Worm (Caenorhabditis elegans) whole organism, L4/young adult: ENCODE data around the gene T10C6.7.

Experiments
- W03F9.2 ChIP-seq: fragments of 150-350 bp; optimal IDR thresholded peaks from 2 replicates; lab custom pipeline; 2014; ENCODE audit warnings: missing biosample characterization, missing genetic modification characterization
- dao-5 ChIP-seq: sonication (generic microtip); optimal IDR thresholded peaks from 2 replicates; lab custom pipeline; 2016; ENCODE audit warnings: missing genotype, missing genetic modification characterization, moderate library complexity, missing compliant biosample characterization
- him-1 ChIP-seq: sonication (generic microtip); optimal IDR thresholded peaks from 2 replicates; lab custom pipeline; 2016; ENCODE audit warnings: missing genotype, missing genetic modification reagents, missing genetic modification characterization, missing compliant biosample characterization

T10C6.7 gene

ce11 chrV:16031571-16031970, at the start of gene T10C6.7:
Gene T10C6.7 (minus strand): TSS chrV:16031713.
- no peak for TF ChIP-seq him-1 (tag; lab: Kevin White, UChicago)
- no peak for TF ChIP-seq dao-5 (tag; lab: Kevin White, UChicago)
- TF ChIP-seq W03F9.2 (tag; lab: Kevin White, UChicago), result no peak

- no peak for TF ChIP-seq dao-5 (tag; lab: Kevin White, UChicago)
- TF ChIP-seq W03F9.2 (tag; lab: Kevin White, UChicago), result no peak
- no peak for TF ChIP-seq him-1 (tag; lab: Kevin White, UChicago)
These were observed 49.2 kb upstream of the T10C6.7 start for ce11 chrV:16080678-16081077.

ce11 chrV:16080039-16080438, 48.5 kb upstream of the T10C6.7 start:
- TF ChIP-seq W03F9.2 (tag; lab: Kevin White, UChicago) (no peak), him-1 (tag; lab: Kevin White, UChicago) (no peak), dao-5 (tag; lab: Kevin White, UChicago) (no peak)

ce11 chrV:16075250-16075709, 43.8 kb upstream of the T10C6.7 start, which contains the start of the genes F14H3.12 and srj-29:
Gene F14H3.12 (minus strand): TSS chrV:16075323.
Gene srj-29 (plus strand): TSS chrV:16075659.
- TF ChIP-seq dao-5 (tag; lab: Kevin White, UChicago) (no peak), him-1 (tag; lab: Kevin White, UChicago) (no peak), W03F9.2 (tag; lab: Kevin White, UChicago) (no peak)

- no peak for TF ChIP-seq W03F9.2 (tag; lab: Kevin White, UChicago)
- TF ChIP-seq him-1 (tag; lab: Kevin White, UChicago), result no peak
- TF ChIP-seq dao-5 (tag; lab: Kevin White, UChicago), result no peak
These were observed 42.3 kb upstream of the T10C6.7 start, which contains the start of gene srj-10 for ce11 chrV:16073856-16074255. Gene srj-10 (minus strand): TSS chrV:16073956.

- no peak for TF ChIP-seq him-1 (tag; lab: Kevin White, UChicago)
- no peak for TF ChIP-seq dao-5 (tag; lab: Kevin White, UChicago)
- TF ChIP-seq W03F9.2 (tag; lab: Kevin White, UChicago), result no peak
These were observed 39.7 kb upstream of the T10C6.7 start, which contains the start of gene nhr-176 for ce11 chrV:16071167-16071566. Gene nhr-176 (plus strand): TSS chrV:16071325.

ce11 chrV:16068938-16069337, 37.4 kb upstream of the T10C6.7 start, which contains the start of gene cyp-35D1:
Gene cyp-35D1 (plus strand): TSS chrV:16069238.
- no peak for TF ChIP-seq W03F9.2 (tag; lab: Kevin White, UChicago)
- TF ChIP-seq dao-5 (tag; lab: Kevin White, UChicago), result no peak
- TF ChIP-seq him-1 (tag; lab: Kevin White, UChicago), result no peak

- no peak for TF ChIP-seq dao-5 (tag; lab: Kevin White, UChicago)
- no peak for TF ChIP-seq W03F9.2 (tag; lab: Kevin White, UChicago)
- no peak for TF ChIP-seq him-1 (tag; lab: Kevin White, UChicago)
These were observed 31.3 kb upstream of the T10C6.7 start, which contains the start of gene F14H3.14 for ce11 chrV:16062788-16063187. Gene F14H3.14 (minus strand): TSS chrV:16062888.

ce11 chrV:16061993-16062392, 30.5 kb upstream of the T10C6.7 start, which contains the start of gene fbxa-100:
Gene fbxa-100 (minus strand): TSS chrV:16062093.
- TF ChIP-seq dao-5 (tag; lab: Kevin White, UChicago) (no peak), W03F9.2 (tag; lab: Kevin White, UChicago) (no peak), him-1 (tag; lab: Kevin White, UChicago) (no peak)

- TF ChIP-seq him-1 (tag; lab: Kevin White, UChicago) (no peak), W03F9.2 (tag; lab: Kevin White, UChicago) (no peak), dao-5 (tag; lab: Kevin White, UChicago) (no peak)
These were observed 28.6 kb upstream of the T10C6.7 start, which contains the start of gene F14H3.15 for ce11 chrV:16060135-16060534. Gene F14H3.15 (minus strand): TSS chrV:16060235.

- TF ChIP-seq him-1 (tag; lab: Kevin White, UChicago) (no peak), W03F9.2 (tag; lab: Kevin White, UChicago) (no peak), dao-5 (tag; lab: Kevin White, UChicago) (no peak)
These were observed 27.4 kb upstream of the T10C6.7 start, which contains the start of gene F14H3.6 for ce11 chrV:16058872-16059271. Gene F14H3.6 (minus strand): TSS chrV:16058893.

- TF ChIP-seq dao-5 (tag; lab: Kevin White, UChicago) (no peak), him-1 (tag; lab: Kevin White, UChicago) (no peak), W03F9.2 (tag; lab: Kevin White, UChicago) (no peak)
These were observed 25.5 kb upstream of the T10C6.7 start, which contains the start of gene F14H3.5 for ce11 chrV:16057010-16057463. Gene F14H3.5 (minus strand): TSS chrV:16057060.

- no peak for TF ChIP-seq W03F9.2 (tag; lab: Kevin White, UChicago)
- TF ChIP-seq dao-5 (tag; lab: Kevin White, UChicago), result no peak
These were observed 23.5 kb upstream of the T10C6.7 start, which contains the start of gene F14H3.4 for ce11 chrV:16055031-16055430. Gene F14H3.4 (minus strand): TSS chrV:16055072.

- TF ChIP-seq him-1 (tag; lab: Kevin White, UChicago) (no peak), W03F9.2 (tag; lab: Kevin White, UChicago) (no peak), dao-5 (tag; lab: Kevin White, UChicago) (no peak)
These were observed 21.9 kb upstream of the T10C6.7 start, which contains the start of gene F14H3.3 for ce11 chrV:16053373-16053772. Gene F14H3.3 (minus strand): TSS chrV:16053473.
